Worm (Caenorhabditis elegans) whole organism, L1 larva: ENCODE measurements around the gene Y56A3A.28.

Source experiments
- C04F5.9 ChIP-seq: sonication (generic microtip); optimal IDR thresholded peaks from 2 replicates; lab custom pipeline; 2016; ENCODE audit warnings: missing genetic modification characterization, missing compliant biosample characterization
- C16A3.4 ChIP-seq: fragments of 150-350 bp; optimal IDR thresholded peaks from 2 replicates; lab custom pipeline; 2014; ENCODE audit warnings: missing biosample characterization, missing genetic modification characterization
- F16B12.6 ChIP-seq: fragments of 150-350 bp; optimal IDR thresholded peaks from 2 replicates; lab custom pipeline; 2014; ENCODE audit warnings: missing biosample characterization, missing genetic modification characterization
- alr-1 ChIP-seq: fragments of 200-800 bp; sonication (Bioruptor generic); optimal IDR thresholded peaks from 2 replicates; lab custom pipeline; 2018; ENCODE audit warnings: borderline replicate concordance, mild to moderate bottlenecking, missing genetic modification characterization, missing compliant biosample characterization
- aly-2 ChIP-seq: fragments of 150-350 bp; optimal IDR thresholded peaks from 2 replicates; lab custom pipeline; 2014; ENCODE audit warnings: missing biosample characterization, missing genetic modification characterization
- blmp-1 ChIP-seq: fragments of 150-350 bp; optimal IDR thresholded peaks from 2 replicates; lab custom pipeline; 2014; ENCODE audit warnings: missing biosample characterization, missing genetic modification characterization
- ceh-63 ChIP-seq: fragments of 200-800 bp; sonication (Bioruptor generic); optimal IDR thresholded peaks from 2 replicates; lab custom pipeline; 2018; ENCODE audit warnings: mild to moderate bottlenecking, missing genetic modification characterization, missing compliant biosample characterization
- ceh-8 ChIP-seq: fragments of 200-800 bp; sonication (Bioruptor generic); optimal IDR thresholded peaks from 2 replicates; lab custom pipeline; 2018; ENCODE audit warnings: mild to moderate bottlenecking, missing genetic modification characterization, moderate library complexity, missing compliant biosample characterization
- ceh-82 ChIP-seq, 3 experiments: fragments of 150-350 bp in 1 of 3; sonication (generic microtip) in 2 of 3; optimal IDR thresholded peaks; 2 replicates each; lab custom pipeline; 2014 to 2017; ENCODE audit warnings: missing biosample characterization in 3 of 3, missing genetic modification characterization in 3 of 3
- ceh-90 ChIP-seq: sonication (generic microtip); optimal IDR thresholded peaks from 2 replicates; lab custom pipeline; 2016; ENCODE audit warnings: missing genetic modification characterization, missing compliant biosample characterization
- dpl-1 ChIP-seq, 3 experiments: fragments of 150-350 bp in 2 of 3; sonication (generic microtip) in 1 of 3; optimal IDR thresholded peaks; 2 replicates each; lab custom pipeline; 2014 to 2017; ENCODE audit warnings: missing biosample characterization in 3 of 3, missing genetic modification characterization in 3 of 3, missing genetic modification reagents in 3 of 3
- dsc-1 ChIP-seq: sonication (generic microtip); optimal IDR thresholded peaks from 2 replicates; lab custom pipeline; 2016; ENCODE audit warnings: mild to moderate bottlenecking, missing genetic modification characterization, missing compliant biosample characterization
- efl-1 ChIP-seq, 4 experiments: fragments of 150-350 bp; optimal IDR thresholded peaks in 3 of 4; peaks in 1 of 4; 1 replicate in 1 of 4; 2 replicates in 3 of 4; lab custom pipeline; 2014; ENCODE audit warnings: missing biosample characterization in 2 of 4, missing genetic modification characterization in 2 of 4, missing genetic modification reagents in 2 of 4
- efl-3 ChIP-seq: fragments of 200-800 bp; sonication (Bioruptor generic); optimal IDR thresholded peaks from 2 replicates; lab custom pipeline; 2018; ENCODE audit warnings: mild to moderate bottlenecking, missing genetic modification characterization, missing compliant biosample characterization
- elt-2 ChIP-seq: sonication (generic microtip); optimal IDR thresholded peaks from 2 replicates; lab custom pipeline; 2016; ENCODE audit warnings: missing genetic modification characterization, mild to moderate bottlenecking, inconsistent platforms, missing compliant biosample characterization, missing genetic modification reagents
- elt-3 ChIP-seq, 6 experiments: fragments of 150-350 bp in 1 of 6; sonication (generic microtip); optimal IDR thresholded peaks; 2 replicates each; lab custom pipeline; 2017 to 2018; ENCODE audit warnings: missing biosample characterization in 6 of 6, missing genetic modification characterization in 6 of 6, inconsistent platforms in 1 of 6
- fkh-8 ChIP-seq: sonication (generic microtip); optimal IDR thresholded peaks from 2 replicates; lab custom pipeline; 2016; ENCODE audit warnings: mild to moderate bottlenecking, missing genetic modification characterization, missing compliant biosample characterization
- fos-1 ChIP-seq: fragments of 150-350 bp; optimal IDR thresholded peaks from 2 replicates; lab custom pipeline; 2014; ENCODE audit warnings: missing biosample characterization, missing genetic modification characterization
- hlh-4 ChIP-seq: sonication (generic microtip); optimal IDR thresholded peaks from 2 replicates; lab custom pipeline; 2016; ENCODE audit warnings: mild to moderate bottlenecking, missing genetic modification characterization, missing compliant biosample characterization
- irx-1 ChIP-seq: sonication (generic microtip); optimal IDR thresholded peaks from 2 replicates; lab custom pipeline; 2016; ENCODE audit warnings: missing genetic modification characterization, missing compliant biosample characterization
- isw-1 ChIP-seq: fragments of 200-800 bp; sonication (Bioruptor generic); IDR thresholded peaks from 2 replicates; pipeline ENCODE4 v1.3.6; 2022; ENCODE audit warnings: missing genetic modification characterization, missing compliant biosample characterization
- jun-1 ChIP-seq: fragments of 150-350 bp; optimal IDR thresholded peaks from 2 replicates; lab custom pipeline; 2014; ENCODE audit warnings: missing biosample characterization, missing genetic modification reagents, missing genetic modification characterization
- lin-13 ChIP-seq: fragments of 150-350 bp; optimal IDR thresholded peaks from 2 replicates; lab custom pipeline; 2014; ENCODE audit warnings: missing biosample characterization, missing genetic modification reagents, missing genetic modification characterization
- lin-15B ChIP-seq: fragments of 150-350 bp; sonication (generic microtip); optimal IDR thresholded peaks from 3 replicates; lab custom pipeline; 2014; ENCODE audit warnings: missing biosample characterization, missing genetic modification characterization
- lin-35 ChIP-seq, 2 experiments: fragments of 150-350 bp; optimal IDR thresholded peaks; 2 replicates each; lab custom pipeline; 2014; ENCODE audit warnings: missing biosample characterization in 2 of 2, missing genetic modification characterization in 2 of 2, missing genetic modification reagents in 2 of 2
- lir-3 ChIP-seq: sonication (generic microtip); optimal IDR thresholded peaks from 2 replicates; lab custom pipeline; 2016; ENCODE audit warnings: mild to moderate bottlenecking, missing genetic modification characterization, moderate library complexity, missing compliant biosample characterization; ENCODE audit not compliant: poor library complexity
- lsy-2 ChIP-seq, 2 experiments: fragments of 150-350 bp; optimal IDR thresholded peaks; 2 replicates each; lab custom pipeline; 2014; ENCODE audit warnings: missing biosample characterization in 2 of 2, missing genetic modification characterization in 2 of 2
- mep-1 ChIP-seq: fragments of 150-350 bp; optimal IDR thresholded peaks from 2 replicates; lab custom pipeline; 2014; ENCODE audit warnings: missing biosample characterization, missing genetic modification characterization
- nhr-11 ChIP-seq: fragments of 150-350 bp; optimal IDR thresholded peaks from 2 replicates; lab custom pipeline; 2014; ENCODE audit warnings: missing biosample characterization, missing genetic modification characterization
- nhr-12 ChIP-seq: sonication (generic microtip); optimal IDR thresholded peaks from 2 replicates; lab custom pipeline; 2017; ENCODE audit warnings: missing biosample characterization, missing genetic modification characterization
- nhr-19 ChIP-seq: fragments of 200-800 bp; sonication (Bioruptor generic); conservative IDR thresholded peaks from 2 replicates; pipeline ENCODE4 v1.3.6; 2022; ENCODE audit warnings: missing genetic modification characterization, missing compliant biosample characterization
- nhr-20 ChIP-seq: sonication (generic microtip); optimal IDR thresholded peaks from 2 replicates; lab custom pipeline; 2016; ENCODE audit warnings: mild to moderate bottlenecking, missing genetic modification characterization, missing compliant biosample characterization
- nhr-47 ChIP-seq: sonication (generic microtip); optimal IDR thresholded peaks from 2 replicates; lab custom pipeline; 2016; ENCODE audit warnings: mild to moderate bottlenecking, missing genetic modification characterization, moderate library complexity, missing compliant biosample characterization
- nhr-71 ChIP-seq: sonication (generic microtip); optimal IDR thresholded peaks from 2 replicates; lab custom pipeline; 2016; ENCODE audit warnings: mild to moderate bottlenecking, missing genetic modification characterization, moderate library complexity, missing compliant biosample characterization
- nhr-77 ChIP-seq: fragments of 150-350 bp; optimal IDR thresholded peaks from 2 replicates; lab custom pipeline; 2014; ENCODE audit warnings: missing biosample characterization, missing genetic modification characterization
- nhr-85 ChIP-seq: sonication (generic microtip); peaks from one replicate; lab custom pipeline; 2016; ENCODE audit warnings: missing genetic modification characterization, inconsistent platforms, missing compliant biosample characterization
- nhr-90 ChIP-seq: sonication (generic microtip); optimal IDR thresholded peaks from 2 replicates; lab custom pipeline; 2016; ENCODE audit warnings: mild to moderate bottlenecking, missing genetic modification characterization, missing compliant biosample characterization; ENCODE audit not compliant: poor library complexity
- pag-3 ChIP-seq: sonication (generic microtip); optimal IDR thresholded peaks from 2 replicates; lab custom pipeline; 2017; ENCODE audit warnings: missing genetic modification characterization, mild to moderate bottlenecking, missing compliant biosample characterization, antibody characterized with exemption, borderline replicate concordance; ENCODE audit not compliant: insufficient read depth
- rnt-1 ChIP-seq: sonication (generic microtip); optimal IDR thresholded peaks from 2 replicates; lab custom pipeline; 2016; ENCODE audit warnings: mild to moderate bottlenecking, missing genetic modification characterization, moderate library complexity, missing compliant biosample characterization
- skn-1 ChIP-seq: fragments of 150-350 bp; optimal IDR thresholded peaks from 2 replicates; lab custom pipeline; 2014; ENCODE audit warnings: missing biosample characterization, missing genetic modification characterization
- snpc-4 ChIP-seq: fragments of 150-350 bp; optimal IDR thresholded peaks from 2 replicates; lab custom pipeline; 2014; ENCODE audit warnings: missing biosample characterization, missing genetic modification characterization
- snu-23 ChIP-seq: sonication (generic microtip); optimal IDR thresholded peaks from 2 replicates; lab custom pipeline; 2016; ENCODE audit warnings: missing genetic modification characterization, missing compliant biosample characterization
- swsn-7 ChIP-seq: sonication (generic microtip); optimal IDR thresholded peaks from 2 replicates; lab custom pipeline; 2016; ENCODE audit warnings: missing genetic modification characterization, missing compliant biosample characterization
- tbx-2 ChIP-seq: sonication (generic microtip); optimal IDR thresholded peaks from 2 replicates; lab custom pipeline; 2016; ENCODE audit warnings: missing genetic modification characterization, missing compliant biosample characterization
- unc-130 ChIP-seq: fragments of 150-350 bp; optimal IDR thresholded peaks from 2 replicates; lab custom pipeline; 2017; ENCODE audit warnings: missing biosample characterization, missing genetic modification characterization, inconsistent platforms
- unc-30 ChIP-seq: sonication (generic microtip); optimal IDR thresholded peaks from 2 replicates; lab custom pipeline; 2017; ENCODE audit warnings: missing biosample characterization, missing genetic modification characterization
- unc-86 ChIP-seq: sonication (generic microtip); optimal IDR thresholded peaks from 2 replicates; lab custom pipeline; 2016; ENCODE audit warnings: missing genetic modification characterization, missing compliant biosample characterization
- xbp-1 ChIP-seq: sonication (generic microtip); optimal IDR thresholded peaks from 2 replicates; lab custom pipeline; 2016; ENCODE audit warnings: missing genetic modification characterization, missing compliant biosample characterization
- zip-4 ChIP-seq: fragments of 200-800 bp; sonication (Bioruptor generic); optimal IDR thresholded peaks from 2 replicates; lab custom pipeline; 2018; ENCODE audit warnings: mild to moderate bottlenecking, missing genetic modification characterization, moderate library complexity, missing compliant biosample characterization
- ztf-4 ChIP-seq: fragments of 150-350 bp; optimal IDR thresholded peaks from 2 replicates; lab custom pipeline; 2014; ENCODE audit warnings: missing biosample characterization, missing genetic modification characterization

Y56A3A.28 gene

ce11 chrIII:11920187-11920785, 50.9 kb downstream of the Y56A3A.28 start, which contains the start of the genes ccf-1 and trap-4:
Gene ccf-1 (minus strand): TSS chrIII:11920237.
Gene trap-4 (plus strand): TSS chrIII:11920735.
- TF ChIP-seq mep-1 (peak; percentile 75), dsc-1 (peak; percentile 35), lsy-2 (tag; optimal IDR thresholded peaks at IDR 0.05; lab: Kevin White, UChicago) (peak; percentile 61 to 84), elt-3 (tag; optimal IDR thresholded peaks at IDR 0.05; lab: Kevin White, UChicago) (peak in 2 of 6 experiments; percentile 26 to 48), unc-30 (tag; lab: Kevin White, UChicago) (no peak), fos-1 (tag; lab: Kevin White, UChicago) (no peak), nhr-71 (tag; lab: Kevin White, UChicago) (peak; percentile 58), pag-3 (tag; lab: Kevin White, UChicago) (no peak), C16A3.4 (tag; lab: Kevin White, UChicago) (peak; percentile 48), lin-13 (GFP tag; lab: Kevin White, UChicago) (peak; percentile 55), rnt-1 (tag; lab: Kevin White, UChicago) (peak; percentile 47), tbx-2 (peak; percentile 32), ceh-82 (tag; optimal IDR thresholded peaks at IDR 0.05; lab: Kevin White, UChicago) (peak in 2 of 3 experiments; percentile 22 to 58), nhr-19 (GFP tag; lab: Robert Waterston, UW) (no peak; the same call in 1 of the 2 replicates), nhr-85 (tag; lab: Kevin White, UChicago) (peak; percentile 67), ceh-8 (GFP tag; lab: Kevin White, UChicago) (no peak), swsn-7 (tag; lab: Kevin White, UChicago) (peak; percentile 6), nhr-11 (tag; lab: Kevin White, UChicago) (no peak), snpc-4 (tag; lab: Kevin White, UChicago) (peak; percentile 25), blmp-1 (tag; lab: Kevin White, UChicago) (peak; percentile 66), isw-1 (GFP tag; lab: Robert Waterston, UW) (peak; percentile 56), lir-3 (tag; lab: Kevin White, UChicago) (no peak), dpl-1 (GFP tag; optimal IDR thresholded peaks at IDR 0.05; lab: Kevin White, UChicago) (peak; percentile 51 to 72 (median 65)), nhr-12 (no peak), efl-3 (GFP tag; lab: Kevin White, UChicago) (no peak), alr-1 (tag; lab: Kevin White, UChicago) (no peak), ceh-90 (tag; lab: Kevin White, UChicago) (no peak), nhr-90 (tag; lab: Kevin White, UChicago) (peak; percentile 20), lin-35 (GFP tag; optimal IDR thresholded peaks at IDR 0.05; lab: Kevin White, UChicago) (peak; percentile 67 to 84), unc-86 (tag; lab: Kevin White, UChicago) (no peak), C04F5.9 (tag; lab: Kevin White, UChicago) (no peak), hlh-4 (tag; lab: Kevin White, UChicago) (no peak), lin-15B (peak; percentile 16), fkh-8 (tag; lab: Kevin White, UChicago) (peak; percentile 7), ztf-4 (tag; lab: Kevin White, UChicago) (peak; percentile 20), efl-1 (optimal IDR thresholded peaks at IDR 0.05; lab: Kevin White, UChicago) (peak; percentile 67 to 76), efl-1 (GFP tag; optimal IDR thresholded peaks at IDR 0.05 in 1 of 2; lab: Kevin White, UChicago) (peak; percentile 62 to 94), elt-2 (tag; lab: Kevin White, UChicago) (no peak), F16B12.6 (tag; lab: Kevin White, UChicago) (peak; percentile 49), nhr-77 (peak; percentile 42), skn-1 (peak; percentile 44), zip-4 (GFP tag; lab: Kevin White, UChicago) (no peak), nhr-20 (tag; lab: Kevin White, UChicago) (peak; percentile 46), snu-23 (GFP tag; lab: Kevin White, UChicago) (peak; percentile 60), xbp-1 (tag; lab: Kevin White, UChicago) (peak; percentile 40), ceh-63 (no peak), nhr-47 (peak; percentile 52), aly-2 (tag; lab: Kevin White, UChicago) (peak; percentile 7), jun-1 (peak; percentile 29), unc-130 (peak; percentile 13), irx-1 (no peak)
- TF ChIP-seq, all 84 proteins: peak for 32
